Fruit fly (Drosophila melanogaster): ENCODE results near the gene CG3386.

- TF ChIP-seq B-H1 (GFP tag; IDR thresholded peaks at IDR 0.05) (no peak), Hr39 (optimal IDR thresholded peaks at IDR 0.05) (no peak), CG15696 (tag; optimal IDR thresholded peaks at IDR 0.05) (no peak), CG32767 (GFP tag; IDR thresholded peaks at IDR 0.05) (no peak), hth (optimal IDR thresholded peaks at IDR 0.05) (no peak), CG16813 (GFP tag; IDR thresholded peaks at IDR 0.05; ENCODE audit: partially characterized antibody) (no peak), mirr (GFP tag; optimal IDR thresholded peaks at IDR 0.05) (no peak), CG1792 (GFP tag; optimal IDR thresholded peaks at IDR 0.05) (no peak), HmgZ (tag; optimal IDR thresholded peaks at IDR 0.05) (no peak), CG4282 (GFP tag; optimal IDR thresholded peaks at IDR 0.05) (no peak)
Observed at dm6 chr3L:660314-661075, 21.8 kb downstream of the CG3386 start.
